Fruit fly (Drosophila melanogaster) whole organism, embryonic: Measurements from ENCODE around the gene Osi21.
A peak's percentile ranks its signal among the peaks of the same experiment; 100 is the strongest.

Experiments
- Abd-B ChIP-seq: fragments of 200-800 bp; sonication (Bioruptor generic); optimal IDR thresholded peaks from 2 replicates; lab custom pipeline; 2018; ENCODE audit warnings: missing biosample characterization, mild to moderate bottlenecking, missing genetic modification characterization, moderate library complexity
- Asciz ChIP-seq: fragments of 200-800 bp; sonication (Bioruptor generic); optimal IDR thresholded peaks from 2 replicates; lab custom pipeline; 2017; ENCODE audit warnings: missing biosample characterization, mild to moderate bottlenecking, missing genetic modification characterization, missing genetic modification reagents
- B-H2 ChIP-seq: fragments of 200-800 bp; sonication (Bioruptor generic); optimal IDR thresholded peaks from 2 replicates; lab custom pipeline; 2018; ENCODE audit warnings: missing biosample characterization, mild to moderate bottlenecking, missing genetic modification characterization
- Bdp1 ChIP-seq: fragments of 200-800 bp; sonication (Bioruptor generic); optimal IDR thresholded peaks from 3 replicates; lab custom pipeline; 2016; ENCODE audit warnings: missing biosample characterization, missing genetic modification characterization
- Bgb ChIP-seq: fragments of 200-800 bp; sonication (Bioruptor generic); IDR thresholded peaks from 2 replicates; pipeline ENCODE4 v1.3.6; 2022; ENCODE audit warnings: missing biosample characterization, missing genetic modification characterization; ENCODE audit not compliant: partially characterized antibody
- CG10274 ChIP-seq: fragments of 200-800 bp; sonication (Bioruptor generic); optimal IDR thresholded peaks from 3 replicates; lab custom pipeline; 2017; ENCODE audit warnings: missing biosample characterization, mild to moderate bottlenecking, missing genetic modification characterization
- CG10959 ChIP-seq: fragments of 200-800 bp; sonication (Bioruptor generic); IDR thresholded peaks from 2 replicates; pipeline ENCODE4 v1.3.6; 2022; ENCODE audit warnings: missing biosample characterization, missing genetic modification characterization
- CG11695 ChIP-seq: fragments of 200-800 bp; sonication (Bioruptor generic); IDR thresholded peaks from 3 replicates; pipeline ENCODE4 v1.3.6; 2022; ENCODE audit warnings: missing biosample characterization, missing genetic modification characterization
- CG11696 ChIP-seq: fragments of 200-800 bp; sonication (Bioruptor generic); IDR thresholded peaks from 2 replicates; pipeline ENCODE4 v1.3.6; 2022; ENCODE audit warnings: missing biosample characterization, missing genetic modification characterization
- CG12155 ChIP-seq: fragments of 200-800 bp; sonication (Bioruptor generic); optimal IDR thresholded peaks from 3 replicates; lab custom pipeline; 2016; ENCODE audit warnings: missing biosample characterization, missing genetic modification characterization
- CG17359 ChIP-seq: fragments of 200-800 bp; sonication (Bioruptor generic); optimal IDR thresholded peaks from 3 replicates; lab custom pipeline; 2018; ENCODE audit warnings: missing biosample characterization, mild to moderate bottlenecking, missing genetic modification characterization, moderate library complexity
- CG17568 ChIP-seq: fragments of 200-800 bp; sonication (Bioruptor generic); optimal IDR thresholded peaks from 2 replicates; lab custom pipeline; 2018; ENCODE audit warnings: missing biosample characterization, mild to moderate bottlenecking, missing genetic modification characterization, moderate library complexity
- CG1792 ChIP-seq: fragments of 200-800 bp; sonication (Bioruptor generic); optimal IDR thresholded peaks from 2 replicates; lab custom pipeline; 2016; ENCODE audit warnings: missing biosample characterization, missing genetic modification characterization
- CG30020 ChIP-seq: fragments of 200-800 bp; optimal IDR thresholded peaks from 2 replicates; lab custom pipeline; 2019; ENCODE audit warnings: missing biosample characterization, mild to moderate bottlenecking, missing genetic modification characterization, moderate library complexity
- CG30431 ChIP-seq: fragments of 200-800 bp; sonication (Bioruptor generic); optimal IDR thresholded peaks from 2 replicates; lab custom pipeline; 2017; ENCODE audit warnings: missing biosample characterization, missing genetic modification characterization
- CG31365 ChIP-seq: fragments of 200-800 bp; sonication (Bioruptor generic); optimal IDR thresholded peaks from 2 replicates; lab custom pipeline; 2018; ENCODE audit warnings: missing biosample characterization, mild to moderate bottlenecking, missing genetic modification characterization
- CG3163 ChIP-seq: fragments of 200-800 bp; sonication (Bioruptor generic); optimal IDR thresholded peaks from 3 replicates; lab custom pipeline; 2016; ENCODE audit warnings: missing biosample characterization, missing genetic modification characterization
- CG34224 ChIP-seq: fragments of 200-800 bp; sonication (Bioruptor generic); IDR thresholded peaks from 3 replicates; pipeline ENCODE4 v1.3.6; 2022; ENCODE audit warnings: missing biosample characterization, missing genetic modification characterization; ENCODE audit not compliant: partially characterized antibody
- CG34422 ChIP-seq: fragments of 200-800 bp; sonication (Bioruptor generic); IDR thresholded peaks from 3 replicates; pipeline ENCODE4 v1.3.6; 2022; ENCODE audit warnings: missing biosample characterization, missing genetic modification characterization
- CG4404 ChIP-seq: fragments of 200-800 bp; sonication (Bioruptor generic); IDR thresholded peaks from 2 replicates; pipeline ENCODE4 v1.3.6; 2022; ENCODE audit warnings: missing biosample characterization, missing genetic modification characterization
- CG5245 ChIP-seq: fragments of 200-800 bp; sonication (Bioruptor generic); optimal IDR thresholded peaks from 3 replicates; lab custom pipeline; 2016; ENCODE audit warnings: missing biosample characterization, missing genetic modification characterization
- CG6654 ChIP-seq: fragments of 200-800 bp; sonication (Bioruptor generic); optimal IDR thresholded peaks from 2 replicates; lab custom pipeline; 2017; ENCODE audit warnings: missing biosample characterization, mild to moderate bottlenecking, missing genetic modification characterization
- CG7271 ChIP-seq: fragments of 200-800 bp; sonication (Bioruptor generic); optimal IDR thresholded peaks from 2 replicates; lab custom pipeline; 2018; ENCODE audit warnings: missing biosample characterization, mild to moderate bottlenecking, missing genetic modification characterization, moderate library complexity
- CG7556 ChIP-seq: fragments of 200-800 bp; sonication (Bioruptor generic); optimal IDR thresholded peaks from 2 replicates; lab custom pipeline; 2017; ENCODE audit warnings: missing biosample characterization, mild to moderate bottlenecking, missing genetic modification characterization
- CG7786 ChIP-seq: fragments of 200-800 bp; sonication (Bioruptor generic); optimal IDR thresholded peaks from 2 replicates; lab custom pipeline; 2016; ENCODE audit warnings: missing biosample characterization, missing genetic modification characterization
- CG8944 ChIP-seq: fragments of 200-800 bp; sonication (Bioruptor generic); optimal IDR thresholded peaks from 3 replicates; lab custom pipeline; 2016; ENCODE audit warnings: missing biosample characterization, missing genetic modification characterization
- CTCF ChIP-seq: fragments of 200-800 bp; sonication (Bioruptor generic); optimal IDR thresholded peaks from 2 replicates; lab custom pipeline; 2017; ENCODE audit warnings: missing biosample characterization, mild to moderate bottlenecking, missing genetic modification characterization, moderate library complexity
- Camta ChIP-seq: fragments of 200-800 bp; sonication (Bioruptor generic); optimal IDR thresholded peaks from 2 replicates; lab custom pipeline; 2016; ENCODE audit warnings: missing biosample characterization, missing genetic modification characterization
- Chrac-16 ChIP-seq: fragments of 200-800 bp; sonication (Bioruptor generic); optimal IDR thresholded peaks from 3 replicates; lab custom pipeline; 2016; ENCODE audit warnings: missing biosample characterization, missing genetic modification characterization
- Dek ChIP-seq: fragments of 200-800 bp; sonication (Bioruptor generic); optimal IDR thresholded peaks from 3 replicates; lab custom pipeline; 2019; ENCODE audit warnings: missing biosample characterization, mild to moderate bottlenecking, missing genetic modification characterization, moderate library complexity
- Dip2 ChIP-seq: fragments of 200-800 bp; sonication (Bioruptor generic); IDR thresholded peaks from 2 replicates; pipeline ENCODE4 v1.3.6; 2022; ENCODE audit warnings: missing biosample characterization, missing genetic modification characterization
- E2f2 ChIP-seq: fragments of 200-800 bp; sonication (Bioruptor generic); IDR thresholded peaks from 2 replicates; pipeline ENCODE4 v1.3.6; 2022; ENCODE audit warnings: missing biosample characterization, missing genetic modification characterization
- Ets97D ChIP-seq: fragments of 200-800 bp; sonication (Bioruptor generic); optimal IDR thresholded peaks from 3 replicates; lab custom pipeline; 2016; ENCODE audit warnings: missing biosample characterization, missing genetic modification characterization
- HHEX ChIP-seq: fragments of 200-800 bp; sonication (Bioruptor generic); optimal IDR thresholded peaks from 3 replicates; lab custom pipeline; 2017; ENCODE audit warnings: missing biosample characterization, mild to moderate bottlenecking, missing genetic modification characterization, missing genetic modification reagents
- HLHmδ ChIP-seq: fragments of 200-800 bp; sonication (Bioruptor generic); optimal IDR thresholded peaks from 2 replicates; lab custom pipeline; 2018; ENCODE audit warnings: missing biosample characterization, mild to moderate bottlenecking, missing genetic modification characterization, moderate library complexity
- MBD-R2 ChIP-seq: fragments of 200-800 bp; sonication (Bioruptor generic); IDR thresholded peaks from 2 replicates; pipeline ENCODE4 v1.3.6; 2022; ENCODE audit warnings: missing biosample characterization, missing genetic modification characterization
- Meics ChIP-seq: fragments of 200-800 bp; sonication (Bioruptor generic); optimal IDR thresholded peaks from 2 replicates; lab custom pipeline; 2017; ENCODE audit warnings: missing biosample characterization, mild to moderate bottlenecking, missing genetic modification characterization
- Nf-YA ChIP-seq: fragments of 200-800 bp; sonication (Bioruptor generic); IDR thresholded peaks from 2 replicates; pipeline ENCODE4 v1.3.6; 2022; ENCODE audit warnings: missing biosample characterization, missing genetic modification characterization
- Taf1 ChIP-seq: fragments of 200-800 bp; sonication (Bioruptor generic); IDR thresholded peaks from 2 replicates; pipeline ENCODE4 v1.3.6; 2022; ENCODE audit warnings: missing biosample characterization, missing genetic modification characterization
- ash1 ChIP-seq: fragments of 200-800 bp; sonication (Bioruptor generic); optimal IDR thresholded peaks from 2 replicates; lab custom pipeline; 2018; ENCODE audit warnings: missing biosample characterization, mild to moderate bottlenecking, missing genetic modification characterization
- corto ChIP-seq: fragments of 200-800 bp; sonication (Bioruptor generic); optimal IDR thresholded peaks from 2 replicates; lab custom pipeline; 2016; ENCODE audit warnings: missing biosample characterization, mild to moderate bottlenecking, missing genetic modification characterization, moderate library complexity
- disco-r ChIP-seq: fragments of 200-800 bp; sonication (Bioruptor generic); optimal IDR thresholded peaks from 2 replicates; lab custom pipeline; 2016; ENCODE audit warnings: missing biosample characterization, missing genetic modification characterization
- jumu ChIP-seq: fragments of 200-800 bp; sonication (Bioruptor generic); optimal IDR thresholded peaks from 3 replicates; lab custom pipeline; 2016; ENCODE audit warnings: missing biosample characterization, missing genetic modification characterization
- kni ChIP-seq: fragments of 200-800 bp; sonication (Bioruptor generic); optimal IDR thresholded peaks from 3 replicates; lab custom pipeline; 2017; ENCODE audit warnings: mild to moderate bottlenecking, missing biosample characterization, missing genetic modification reagents, missing genetic modification characterization
- lbe ChIP-seq: fragments of 200-800 bp; sonication (Bioruptor generic); optimal IDR thresholded peaks from 2 replicates; lab custom pipeline; 2016; ENCODE audit warnings: missing biosample characterization, mild to moderate bottlenecking, missing genetic modification characterization
- lilli ChIP-seq: fragments of 200-800 bp; sonication (Bioruptor generic); optimal IDR thresholded peaks from 3 replicates; lab custom pipeline; 2016; ENCODE audit warnings: missing biosample characterization, missing genetic modification characterization
- lola ChIP-seq, 3 experiments: fragments of >200 bp in 2 of 3; fragments of 200-800 bp in 1 of 3; sonication (Bioruptor generic) in 1 of 3; optimal IDR thresholded peaks; 2 replicates each; lab custom pipeline; 2017 to 2019; ENCODE audit warnings: missing biosample characterization in 3 of 3, missing genetic modification characterization in 3 of 3, mild to moderate bottlenecking in 1 of 3, moderate library complexity in 1 of 3
- nerfin-1 ChIP-seq: fragments of 200-800 bp; sonication (Bioruptor generic); optimal IDR thresholded peaks from 3 replicates; lab custom pipeline; 2019; ENCODE audit warnings: missing biosample characterization, mild to moderate bottlenecking, missing genetic modification characterization, moderate library complexity
- peb ChIP-seq: fragments of 200-800 bp; sonication (Bioruptor generic); IDR thresholded peaks from 2 replicates; pipeline ENCODE4 v1.3.6; 2022; ENCODE audit warnings: missing biosample characterization, missing genetic modification characterization
- row ChIP-seq: fragments of 200-800 bp; sonication (Bioruptor generic); IDR thresholded peaks from 3 replicates; pipeline ENCODE4 v1.3.6; 2022; ENCODE audit warnings: missing biosample characterization, missing genetic modification characterization
- twi ChIP-seq: fragments of 200-800 bp; optimal IDR thresholded peaks from 2 replicates; lab custom pipeline; 2019; ENCODE audit warnings: missing biosample characterization, mild to moderate bottlenecking, missing genetic modification characterization, moderate library complexity

Gene Osi21

DNA sequence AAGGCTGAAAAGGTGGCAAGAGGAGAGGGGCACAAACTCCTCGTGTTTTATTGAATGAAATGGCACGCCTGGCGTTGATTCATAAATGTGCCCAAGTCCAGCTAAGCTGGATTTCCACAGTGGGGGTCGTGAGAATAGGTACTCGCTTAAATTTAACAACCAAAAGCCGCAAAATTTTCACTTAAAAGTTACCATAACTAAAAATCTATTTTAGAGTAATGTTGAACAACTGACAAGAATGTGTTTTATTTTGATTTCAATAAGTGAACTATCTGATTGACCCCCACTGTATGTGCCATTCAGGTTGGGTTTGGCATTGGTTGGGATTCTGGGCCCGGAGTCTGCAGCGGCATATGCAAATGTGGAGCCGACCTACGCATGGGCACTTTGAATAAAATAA, 38.4 kb upstream of the Osi21 start (continued):
- no peak for TF ChIP-seq CG3163 (GFP tag; lab: Kevin White, UChicago)
- TF ChIP-seq peb (GFP tag; lab: Robert Waterston, UW): peak; percentile 49; the same call in 1 of the 2 replicates
- TF ChIP-seq CG7786 (GFP tag; lab: Kevin White, UChicago): peak; percentile 36
- TF ChIP-seq Bgb (GFP tag; lab: Robert Waterston, UW): no peak
- TF ChIP-seq CG7556 (GFP tag; lab: Kevin White, UChicago): peak; percentile 45
- peak; percentile 36 for TF ChIP-seq Meics
- TF ChIP-seq Abd-B: peak; percentile 28
- no peak for TF ChIP-seq CG34224 (GFP tag; lab: Robert Waterston, UW)
- no peak for TF ChIP-seq CG7271
- no peak for TF ChIP-seq CG10274
- TF ChIP-seq CG30020 (tag; lab: Kevin White, UChicago): no peak
- no peak for TF ChIP-seq Ets97D (GFP tag; lab: Kevin White, UChicago)
- TF ChIP-seq Camta (GFP tag; lab: Kevin White, UChicago): peak; percentile 53
- 0 out of 2 replicates have a peak, but pooled peaks have one; percentile 29 for TF ChIP-seq MBD-R2 (GFP tag; lab: Robert Waterston, UW)
- TF ChIP-seq CG5245: peak; percentile 52
- no peak for TF ChIP-seq CG1792 (GFP tag; lab: Kevin White, UChicago)
- TF ChIP-seq CTCF (GFP tag; lab: Kevin White, UChicago): peak; percentile 19
- peak; percentile 19 for TF ChIP-seq nerfin-1
- peak; percentile 5 for TF ChIP-seq CG8944 (GFP tag; lab: Kevin White, UChicago)
- peak; percentile 64 for TF ChIP-seq CG17359 (tag; lab: Kevin White, UChicago)
- peak; percentile 45 for TF ChIP-seq CG30431 (GFP tag; lab: Kevin White, UChicago)
- TF ChIP-seq Dip2 (GFP tag; lab: Robert Waterston, UW): no peak
- TF ChIP-seq CG10959: peak; percentile 63
- peak; percentile 58; the same call in 2 of the 3 replicates for TF ChIP-seq CG11695
- peak in 1 of 3 experiments; percentile 57 for TF ChIP-seq lola (GFP tag; optimal IDR thresholded peaks at IDR 0.05; lab: Kevin White, UChicago)
- TF ChIP-seq Bdp1: no peak
- TF ChIP-seq twi (tag; lab: Kevin White, UChicago): no peak
- TF ChIP-seq Chrac-16: peak; percentile 33
- TF ChIP-seq Asciz (GFP tag; lab: Kevin White, UChicago): peak; percentile 42
- no peak for TF ChIP-seq HLHmδ (GFP tag; lab: Kevin White, UChicago)
- TF ChIP-seq CG6654 (GFP tag; lab: Kevin White, UChicago): no peak
- TF ChIP-seq kni: no peak
- 0 out of 2 replicates have a peak, but pooled peaks have one; percentile 12 for TF ChIP-seq Taf1 (GFP tag; lab: Robert Waterston, UW)
- TF ChIP-seq E2f2 (GFP tag; lab: Robert Waterston, UW): peak; percentile 36; the same call in 1 of the 2 replicates
- peak; percentile 1 for TF ChIP-seq disco-r (GFP tag; lab: Kevin White, UChicago)
- TF ChIP-seq CG12155 (GFP tag; lab: Kevin White, UChicago): peak; percentile 14
- no peak for TF ChIP-seq ash1
- peak; percentile 58; the same call in 2 of the 3 replicates for TF ChIP-seq CG34422 (GFP tag; lab: Robert Waterston, UW)
- peak; percentile 16 for TF ChIP-seq HHEX (GFP tag; lab: Kevin White, UChicago)
- TF ChIP-seq Dek: no peak
- TF ChIP-seq CG11696 (GFP tag; lab: Robert Waterston, UW): peak; percentile 72
- TF ChIP-seq lilli (GFP tag; lab: Kevin White, UChicago): peak; percentile 28
- peak; percentile 61 for TF ChIP-seq Nf-YA
- peak; percentile 83 for TF ChIP-seq lbe (GFP tag; lab: Kevin White, UChicago)
- peak; percentile 75 for TF ChIP-seq row (GFP tag; lab: Robert Waterston, UW)
- TF ChIP-seq jumu (GFP tag; lab: Kevin White, UChicago): peak; percentile 46
- no peak for TF ChIP-seq B-H2 (GFP tag; lab: Kevin White, UChicago)
- TF ChIP-seq CG17568: peak; percentile 14
- TF ChIP-seq CG4404 (GFP tag; lab: Robert Waterston, UW): peak; percentile 38; the same call in 1 of the 2 replicates
- TF ChIP-seq CG31365 (tag; lab: Kevin White, UChicago): no peak
- peak; percentile 79 for TF ChIP-seq corto (GFP tag; lab: Kevin White, UChicago)
